Fruit fly (Drosophila melanogaster): ENCODE measurements around the gene Spn.

Spn gene

DNA sequence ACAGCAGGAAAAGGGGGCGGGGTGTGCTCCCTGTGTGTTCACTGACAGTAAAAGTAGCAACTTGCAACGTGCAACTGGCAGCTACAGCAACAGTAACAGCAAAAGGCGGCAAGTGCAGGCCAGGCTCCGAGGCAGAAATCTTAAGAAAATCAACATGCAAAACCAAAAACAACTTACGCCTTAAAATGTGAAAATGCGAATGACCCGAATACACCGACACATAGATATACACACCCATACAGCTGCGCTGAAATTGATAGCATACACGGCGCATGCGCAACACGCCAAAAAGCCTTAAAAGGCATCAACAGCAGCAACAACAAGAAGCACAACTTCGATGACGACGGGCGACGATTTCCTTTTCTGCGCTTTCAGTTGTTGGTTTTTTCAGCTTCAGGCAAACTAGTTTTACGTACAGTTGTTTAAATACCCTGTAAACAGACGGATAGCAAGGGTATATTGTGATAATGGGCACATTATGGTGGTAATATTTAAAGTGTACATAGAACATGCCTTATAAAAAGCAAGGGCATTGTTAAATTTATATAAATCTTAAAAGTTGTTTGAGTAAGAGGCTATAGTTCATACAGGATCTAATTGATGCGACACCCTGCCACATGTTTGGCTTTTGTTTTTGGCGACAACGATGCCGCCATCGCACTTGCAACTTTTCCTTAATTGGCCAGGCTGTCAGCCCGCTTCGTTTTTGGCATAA, 81.6 kb downstream of the Spn start (continued):
- TF ChIP-seq BtbVII (GFP tag; optimal IDR thresholded peaks at IDR 0.05) = no peak
- peak; percentile 36 for TF ChIP-seq CG2678 (tag; optimal IDR thresholded peaks at IDR 0.05)
- TF ChIP-seq h (optimal IDR thresholded peaks at IDR 0.05) = no peak
- no peak for TF ChIP-seq disco-r (GFP tag; optimal IDR thresholded peaks at IDR 0.05)
- no peak for TF ChIP-seq trh (GFP tag; optimal IDR thresholded peaks at IDR 0.05)
- no peak for TF ChIP-seq HLHmδ (GFP tag; optimal IDR thresholded peaks at IDR 0.05)
- TF ChIP-seq ato (GFP tag; IDR thresholded peaks at IDR 0.05; ENCODE audit: partially characterized antibody) = no peak
- TF ChIP-seq corto (GFP tag; optimal IDR thresholded peaks at IDR 0.05) = no peak
- TF ChIP-seq gsb-n (tag; optimal IDR thresholded peaks at IDR 0.05) = no peak
- TF ChIP-seq pum (GFP tag; optimal IDR thresholded peaks at IDR 0.05) = peak; percentile 8
- TF ChIP-seq dpn (GFP tag; optimal IDR thresholded peaks at IDR 0.05) = no peak
- TF ChIP-seq ac (GFP tag; optimal IDR thresholded peaks at IDR 0.05) = no peak
- TF ChIP-seq CG14860 (GFP tag; IDR thresholded peaks at IDR 0.05; ENCODE audit: partially characterized antibody) = no peak
- no peak for TF ChIP-seq Dip2 (GFP tag; IDR thresholded peaks at IDR 0.05)
- peak; percentile 30; the same call in 1 of the 2 replicates for TF ChIP-seq Ptx1 (GFP tag; IDR thresholded peaks at IDR 0.05)
- no peak for TF ChIP-seq Mrtf (GFP tag; IDR thresholded peaks at IDR 0.05)
- TF ChIP-seq zen (tag; optimal IDR thresholded peaks at IDR 0.05) = no peak
- no peak for TF ChIP-seq MTF-1 (GFP tag; optimal IDR thresholded peaks at IDR 0.05; ENCODE audit: borderline replicate concordance)
- no peak for TF ChIP-seq CG31388 (GFP tag; optimal IDR thresholded peaks at IDR 0.05)
- TF ChIP-seq abd-A (tag; optimal IDR thresholded peaks at IDR 0.05) = no peak
- TF ChIP-seq CG3163 (GFP tag; optimal IDR thresholded peaks at IDR 0.05) = no peak
- no peak for TF ChIP-seq CG1529 (GFP tag; optimal IDR thresholded peaks at IDR 0.05)
- no peak for TF ChIP-seq wdn (GFP tag; IDR thresholded peaks at IDR 0.05)
- peak; percentile 4 for TF ChIP-seq az2 (GFP tag; optimal IDR thresholded peaks at IDR 0.05)
- no peak for TF ChIP-seq CG7357 (GFP tag; IDR thresholded peaks at IDR 0.05)
- no peak for TF ChIP-seq psq (GFP tag; optimal IDR thresholded peaks at IDR 0.05)
- no peak for TF ChIP-seq CG7745 (tag; optimal IDR thresholded peaks at IDR 0.05)
- no peak for TF ChIP-seq CG15479 (GFP tag; optimal IDR thresholded peaks at IDR 0.05)
- no peak for TF ChIP-seq CG2116 (GFP tag; optimal IDR thresholded peaks at IDR 0.05)
- TF ChIP-seq Sox100B (GFP tag; optimal IDR thresholded peaks at IDR 0.05) = peak; percentile 27
- no peak for TF ChIP-seq cg (GFP tag; optimal IDR thresholded peaks at IDR 0.05)
- TF ChIP-seq CG3847 (GFP tag; IDR thresholded peaks at IDR 0.05) = no peak
- TF ChIP-seq HmgZ (tag; optimal IDR thresholded peaks at IDR 0.05) = no peak
- no peak for TF ChIP-seq CG10267 (tag; optimal IDR thresholded peaks at IDR 0.05)
- TF ChIP-seq CG6813 (GFP tag; optimal IDR thresholded peaks at IDR 0.05) = peak; percentile 17
- no peak for TF ChIP-seq crc (GFP tag; optimal IDR thresholded peaks at IDR 0.05)
- TF ChIP-seq CG18764 (GFP tag; optimal IDR thresholded peaks at IDR 0.05) = no peak
- TF ChIP-seq fru (optimal IDR thresholded peaks at IDR 0.05) = no peak
- TF ChIP-seq CG13123 (GFP tag; optimal IDR thresholded peaks at IDR 0.05) = no peak
- peak; percentile 8 for TF ChIP-seq nmo (GFP tag; optimal IDR thresholded peaks at IDR 0.05)
- TF ChIP-seq CG8944 (GFP tag; optimal IDR thresholded peaks at IDR 0.05) = no peak
- 0 out of 2 replicates have a peak, but pooled peaks have one; percentile 32 for TF ChIP-seq Rx (GFP tag; IDR thresholded peaks at IDR 0.05)
- TF ChIP-seq Fer3 (tag; optimal IDR thresholded peaks at IDR 0.05) = no peak
- no peak for TF ChIP-seq CG12219 (GFP tag; optimal IDR thresholded peaks at IDR 0.05)
- TF ChIP-seq insv (GFP tag; optimal IDR thresholded peaks at IDR 0.05) = no peak
- 0 out of 3 replicates have a peak, but pooled peaks have one; percentile 52 for TF ChIP-seq ci (GFP tag; IDR thresholded peaks at IDR 0.05)
- peak; percentile 95 for TF ChIP-seq Drgx (GFP tag; IDR thresholded peaks at IDR 0.05)
- TF ChIP-seq CG17802 (tag; optimal IDR thresholded peaks at IDR 0.05) = no peak
- TF ChIP-seq Xbp1 (GFP tag; optimal IDR thresholded peaks at IDR 0.05) = no peak
- no peak for TF ChIP-seq trem (tag; optimal IDR thresholded peaks at IDR 0.05)
- TF ChIP-seq CG10979 (tag; optimal IDR thresholded peaks at IDR 0.05) = peak; percentile 20
